Fruit fly (Drosophila melanogaster) whole organism: ENCODE measurements around the gene NaPi-III.

Experiments
- CG8478 ChIP-seq: fragments of >200 bp; optimal IDR thresholded peaks from 2 replicates; lab custom pipeline; 2018; ENCODE audit warnings: inconsistent platforms
- Dll ChIP-seq: fragments of >200 bp; optimal IDR thresholded peaks from 2 replicates; lab custom pipeline; 2017
- EcR ChIP-seq, 2 experiments: fragments of >200 bp; optimal IDR thresholded peaks; 2 replicates each; lab custom pipeline; 2017; ENCODE audit warnings: missing biosample characterization in 2 of 2, missing genetic modification characterization in 2 of 2, missing genetic modification reagents in 2 of 2
- pan ChIP-seq: fragments of >200 bp; optimal IDR thresholded peaks from 2 replicates; lab custom pipeline; 2017
- psq ChIP-seq: fragments of >200 bp; optimal IDR thresholded peaks from 2 replicates; lab custom pipeline; 2017
- usp ChIP-seq: fragments of >200 bp; optimal IDR thresholded peaks from 2 replicates; lab custom pipeline; 2017; ENCODE audit warnings: missing biosample characterization, missing genetic modification characterization, mixed read lengths

The NaPi-III gene

DNA sequence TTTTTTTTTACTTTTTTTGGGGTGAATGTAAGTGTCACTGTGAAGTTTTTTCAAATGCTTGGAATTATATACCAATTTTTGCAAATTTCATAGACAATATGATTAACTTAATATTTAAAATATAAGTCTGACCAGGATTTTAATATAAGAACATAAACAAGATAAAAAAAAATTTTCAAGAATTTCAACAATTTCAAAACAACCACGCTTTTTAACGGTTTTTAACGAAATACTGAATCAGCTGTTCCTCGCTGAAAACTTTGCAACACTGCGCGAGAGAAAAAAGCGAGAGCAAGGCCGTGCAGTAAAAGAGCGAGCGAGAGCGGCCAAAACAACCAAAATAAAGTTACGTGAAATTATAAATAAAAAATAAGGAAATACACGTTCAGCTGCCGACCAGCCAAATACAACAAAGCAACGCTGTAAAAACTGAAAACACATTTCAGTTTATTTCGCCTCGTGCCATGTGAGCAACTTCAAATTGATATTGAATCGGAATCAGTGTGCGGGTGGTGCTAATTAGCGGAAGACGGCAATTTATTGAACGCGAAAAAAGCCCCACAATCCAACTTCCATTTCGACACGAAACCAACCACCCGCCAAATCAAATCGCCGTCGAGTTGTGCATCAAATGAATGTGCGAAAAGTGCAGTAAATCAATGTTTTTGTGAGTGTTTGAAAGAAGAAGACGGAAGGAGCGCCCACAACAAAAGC, 26.8 kb upstream of the NaPi-III start, which contains the start of the genes CG46439, Iyd and CG33947:
TSS of gene CG46439 (minus strand) at position 51 of the 714 bp plus-strand sequence.
TSS of gene Iyd (minus strand) at position 51 of the 714 bp plus-strand sequence.
TSS of gene CG33947 (plus strand) at position 302 of the 714 bp plus-strand sequence.
- TF ChIP-seq psq (lab: Kevin White, UChicago): no peak
- no peak for TF ChIP-seq Dll (lab: Kevin White, UChicago)
- TF ChIP-seq pan (lab: Kevin White, UChicago): no peak
- TF ChIP-seq EcR (GFP tag; optimal IDR thresholded peaks at IDR 0.05; lab: Kevin White, UChicago): no peak
- TF ChIP-seq CG8478 (lab: Kevin White, UChicago): no peak

DNA sequence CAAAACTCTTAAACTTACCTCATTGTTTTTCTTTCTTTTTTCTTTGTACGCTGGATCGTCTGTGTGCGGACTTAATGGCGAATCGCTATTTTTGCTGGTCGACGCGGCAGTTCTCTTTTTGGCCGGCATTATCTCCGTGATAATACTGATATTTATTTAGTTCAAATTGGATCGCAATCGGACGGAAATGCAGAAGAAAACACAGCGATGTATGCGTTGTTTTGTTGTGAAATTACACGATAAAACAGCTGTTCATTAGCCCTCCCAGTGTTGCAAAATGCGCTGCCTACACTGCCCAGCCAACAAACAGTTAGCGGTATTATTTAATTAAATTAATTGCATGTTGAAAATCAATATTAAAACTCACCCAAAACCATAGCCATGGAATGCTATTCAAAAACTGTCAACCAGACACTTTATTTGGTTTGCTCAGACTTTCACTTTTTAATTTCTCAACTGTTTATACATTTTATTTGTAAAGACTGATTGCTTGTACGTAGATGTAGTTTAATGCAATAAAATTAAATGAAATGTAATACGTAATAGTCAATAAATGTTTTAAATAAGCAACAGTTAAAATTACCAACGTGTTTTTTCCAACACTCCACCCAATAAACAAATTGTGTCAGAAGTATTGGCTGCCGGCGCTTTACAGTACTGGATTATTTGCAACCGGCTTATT, 25.0 kb upstream of the NaPi-III start, which contains the start of the genes Irbp18 and APP-BP1:
TSS of gene Irbp18 (minus strand) at position 205 of the 682 bp plus-strand sequence.
TSS of gene APP-BP1 (plus strand) at position 431 of the 682 bp plus-strand sequence.
- TF ChIP-seq psq (lab: Kevin White, UChicago): no peak
- no peak for TF ChIP-seq pan (lab: Kevin White, UChicago)
- no peak for TF ChIP-seq usp (GFP tag; lab: Kevin White, UChicago)

DNA sequence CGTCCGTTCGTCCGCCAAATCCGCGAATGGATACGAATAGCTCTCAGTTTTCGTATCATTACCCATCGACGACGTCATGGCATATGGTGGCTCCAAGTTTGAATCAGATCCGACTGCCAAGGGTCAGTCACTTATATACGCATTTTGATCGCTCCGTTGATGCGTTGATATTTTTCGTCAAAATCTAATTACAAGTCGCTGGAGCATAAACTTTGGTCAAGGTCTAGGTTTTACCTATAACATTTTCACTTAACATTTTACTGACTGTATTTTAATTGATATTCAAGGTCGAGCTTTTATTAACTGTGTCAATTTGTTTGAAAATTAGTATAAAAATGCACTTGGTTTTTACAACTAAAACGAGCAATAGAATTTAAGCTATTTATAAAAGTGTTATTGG, 21.6 kb upstream of the NaPi-III start, which contains the start of gene Elo68beta:
TSS of gene Elo68beta (minus strand) at position 101 of the 400 bp plus-strand sequence.
- no peak for TF ChIP-seq Dll (lab: Kevin White, UChicago)
- TF ChIP-seq usp (GFP tag; lab: Kevin White, UChicago): no peak
- no peak for TF ChIP-seq CG8478 (lab: Kevin White, UChicago)
- no peak for TF ChIP-seq pan (lab: Kevin White, UChicago)
- TF ChIP-seq EcR (GFP tag; optimal IDR thresholded peaks at IDR 0.05; lab: Kevin White, UChicago): no peak
- no peak for TF ChIP-seq psq (lab: Kevin White, UChicago)

DNA sequence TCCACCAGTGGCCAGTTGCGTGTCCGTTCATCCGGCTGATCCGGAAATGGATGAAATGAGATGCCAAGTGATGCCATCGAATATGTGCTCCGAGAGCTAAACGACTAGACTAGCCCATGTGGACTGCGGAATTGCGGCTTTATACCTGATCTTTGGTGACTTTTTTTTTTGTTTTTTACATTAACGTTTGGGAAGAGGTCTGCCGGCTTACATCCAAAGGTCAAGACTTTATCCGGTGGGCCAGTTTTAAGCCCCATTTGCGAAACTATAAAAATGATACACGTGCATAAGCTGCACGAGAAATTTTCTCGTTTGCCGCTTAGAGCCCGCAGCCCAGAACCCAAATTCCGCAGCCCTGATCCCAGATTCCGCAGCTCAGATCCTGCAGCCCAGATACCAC, 20.2 kb upstream of the NaPi-III start, which contains the start of gene Elo68alpha:
TSS of gene Elo68alpha (minus strand) at position 101 of the 400 bp plus-strand sequence.
- TF ChIP-seq Dll (lab: Kevin White, UChicago) (no peak), CG8478 (lab: Kevin White, UChicago) (no peak), psq (lab: Kevin White, UChicago) (no peak), pan (lab: Kevin White, UChicago) (no peak), EcR (GFP tag; optimal IDR thresholded peaks at IDR 0.05; lab: Kevin White, UChicago) (no peak)

DNA sequence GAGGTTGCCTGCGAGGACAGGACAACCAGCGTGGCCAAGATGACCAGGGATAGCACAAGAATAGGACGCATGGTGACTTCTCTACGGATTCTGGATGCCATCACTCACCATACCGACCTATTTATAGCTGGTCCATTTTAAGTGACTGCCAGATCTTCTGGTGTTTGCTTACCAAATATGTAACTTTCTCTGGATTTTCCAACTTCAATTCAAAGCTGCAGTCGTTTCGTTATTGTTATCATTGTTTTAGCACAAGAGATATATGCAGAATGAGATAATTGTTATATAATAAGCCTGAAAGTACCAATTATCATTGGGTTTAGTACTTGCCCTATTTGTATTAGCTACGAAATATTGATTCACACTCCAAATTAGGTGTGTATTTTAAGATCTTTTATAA, 19.4 kb upstream of the NaPi-III start, which contains the start of gene CG32071:
TSS of gene CG32071 (minus strand) at position 101 of the 400 bp plus-strand sequence.
- TF ChIP-seq Dll (lab: Kevin White, UChicago) (no peak), pan (lab: Kevin White, UChicago) (no peak)

DNA sequence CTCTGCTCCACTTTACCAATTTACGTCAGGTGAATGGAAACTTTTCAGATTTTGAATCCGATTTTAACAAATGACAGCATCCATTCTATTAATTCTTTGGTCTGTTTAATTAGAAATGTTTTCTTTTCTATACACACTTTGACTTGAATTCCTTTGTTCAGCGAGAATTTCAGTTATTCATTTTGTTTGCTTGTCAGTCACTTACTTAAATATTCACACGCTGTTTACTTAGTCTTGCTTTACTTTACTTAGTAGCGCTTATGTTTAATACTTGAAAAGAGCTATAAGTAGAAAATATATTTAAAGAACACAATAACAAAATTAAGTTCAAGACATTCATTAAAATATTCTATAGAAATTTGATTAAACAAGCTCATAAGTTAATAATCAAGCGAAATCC, 15.7 kb upstream of the NaPi-III start, which contains the start of gene CG32073:
TSS of gene CG32073 (minus strand) at position 151 of the 400 bp plus-strand sequence.
- TF ChIP-seq CG8478 (lab: Kevin White, UChicago) (no peak), usp (GFP tag; lab: Kevin White, UChicago) (no peak), pan (lab: Kevin White, UChicago) (no peak), EcR (GFP tag; optimal IDR thresholded peaks at IDR 0.05; lab: Kevin White, UChicago) (no peak), Dll (lab: Kevin White, UChicago) (no peak), psq (lab: Kevin White, UChicago) (no peak)

DNA sequence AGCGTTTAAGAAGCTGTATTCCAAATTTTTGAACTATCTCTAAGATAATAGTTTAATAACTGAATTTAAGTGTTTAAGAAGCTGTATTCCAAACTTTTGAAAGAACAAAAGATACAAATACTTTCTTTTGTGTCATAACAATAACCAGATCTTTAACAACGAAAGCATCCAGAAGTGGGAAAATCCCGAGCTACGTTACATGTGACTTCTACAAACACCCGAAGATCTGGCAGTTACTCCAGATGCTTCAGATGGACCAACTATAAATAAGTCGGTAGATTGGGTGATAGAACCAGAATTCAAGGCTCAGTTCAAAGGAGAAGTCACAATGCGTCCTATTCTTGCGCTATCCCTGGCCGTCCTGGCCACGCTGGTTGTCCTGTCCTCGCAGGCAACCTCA, 15.2 kb upstream of the NaPi-III start, which contains the start of gene CG12522:
TSS of gene CG12522 (plus strand) at position 301 of the 400 bp plus-strand sequence.
- no peak for TF ChIP-seq pan (lab: Kevin White, UChicago)
- no peak for TF ChIP-seq EcR (GFP tag; optimal IDR thresholded peaks at IDR 0.05; lab: Kevin White, UChicago)
- TF ChIP-seq Dll (lab: Kevin White, UChicago): no peak
- TF ChIP-seq usp (GFP tag; lab: Kevin White, UChicago): no peak
- TF ChIP-seq psq (lab: Kevin White, UChicago): no peak
- no peak for TF ChIP-seq CG8478 (lab: Kevin White, UChicago)

DNA sequence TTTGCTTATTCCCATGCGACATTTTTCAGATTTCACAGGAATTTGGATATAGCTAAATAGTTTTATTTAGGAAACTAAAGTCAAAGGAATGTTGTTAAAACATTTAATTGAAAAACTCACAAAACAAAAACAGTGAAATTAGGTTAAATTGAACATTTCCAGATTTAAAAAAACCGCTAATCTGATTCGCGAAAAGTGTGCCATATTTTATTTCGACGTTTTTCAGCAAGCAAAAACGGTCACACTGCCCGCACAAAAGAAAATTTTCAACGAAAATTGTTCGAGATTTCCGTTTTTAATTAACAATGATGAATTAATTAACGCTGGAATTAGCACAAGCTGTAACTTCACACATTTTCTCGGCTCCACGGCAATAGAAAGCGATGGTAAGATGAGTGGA, 13.7 kb upstream of the NaPi-III start, which contains the start of the genes CG34012 and emei:
TSS of gene CG34012 (minus strand) at position 52 of the 400 bp plus-strand sequence.
TSS of gene emei (plus strand) at position 237 of the 400 bp plus-strand sequence.
- TF ChIP-seq Dll (lab: Kevin White, UChicago) (no peak), CG8478 (lab: Kevin White, UChicago) (no peak), psq (lab: Kevin White, UChicago) (no peak), usp (GFP tag; lab: Kevin White, UChicago) (no peak), pan (lab: Kevin White, UChicago) (no peak), EcR (GFP tag; optimal IDR thresholded peaks at IDR 0.05; lab: Kevin White, UChicago) (no peak)

DNA sequence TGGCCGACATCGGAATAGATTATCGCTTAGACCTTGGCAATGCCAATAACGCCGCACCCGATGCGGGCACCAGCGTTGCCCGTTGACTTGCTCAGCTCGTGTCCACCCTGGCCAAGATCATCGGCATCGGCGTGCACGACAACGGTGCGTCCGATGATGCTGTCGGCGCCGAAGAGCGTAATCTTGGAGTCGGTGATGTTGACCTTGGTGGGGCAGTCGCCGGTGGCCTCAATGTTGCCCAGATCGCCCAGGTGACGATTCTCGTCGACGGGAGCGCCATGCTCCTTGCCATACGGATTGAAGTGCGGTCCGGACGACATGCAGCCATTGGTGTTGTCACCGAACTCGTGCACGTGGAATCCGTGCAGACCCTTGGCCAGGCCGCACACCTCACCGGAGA, 10.7 kb upstream of the NaPi-III start:
- no peak for TF ChIP-seq usp (GFP tag; lab: Kevin White, UChicago)
- TF ChIP-seq psq (lab: Kevin White, UChicago): no peak
- no peak for TF ChIP-seq CG8478 (lab: Kevin White, UChicago)
- TF ChIP-seq Dll (lab: Kevin White, UChicago): no peak
- TF ChIP-seq pan (lab: Kevin White, UChicago): no peak
- TF ChIP-seq EcR (GFP tag; optimal IDR thresholded peaks at IDR 0.05; lab: Kevin White, UChicago): no peak

DNA sequence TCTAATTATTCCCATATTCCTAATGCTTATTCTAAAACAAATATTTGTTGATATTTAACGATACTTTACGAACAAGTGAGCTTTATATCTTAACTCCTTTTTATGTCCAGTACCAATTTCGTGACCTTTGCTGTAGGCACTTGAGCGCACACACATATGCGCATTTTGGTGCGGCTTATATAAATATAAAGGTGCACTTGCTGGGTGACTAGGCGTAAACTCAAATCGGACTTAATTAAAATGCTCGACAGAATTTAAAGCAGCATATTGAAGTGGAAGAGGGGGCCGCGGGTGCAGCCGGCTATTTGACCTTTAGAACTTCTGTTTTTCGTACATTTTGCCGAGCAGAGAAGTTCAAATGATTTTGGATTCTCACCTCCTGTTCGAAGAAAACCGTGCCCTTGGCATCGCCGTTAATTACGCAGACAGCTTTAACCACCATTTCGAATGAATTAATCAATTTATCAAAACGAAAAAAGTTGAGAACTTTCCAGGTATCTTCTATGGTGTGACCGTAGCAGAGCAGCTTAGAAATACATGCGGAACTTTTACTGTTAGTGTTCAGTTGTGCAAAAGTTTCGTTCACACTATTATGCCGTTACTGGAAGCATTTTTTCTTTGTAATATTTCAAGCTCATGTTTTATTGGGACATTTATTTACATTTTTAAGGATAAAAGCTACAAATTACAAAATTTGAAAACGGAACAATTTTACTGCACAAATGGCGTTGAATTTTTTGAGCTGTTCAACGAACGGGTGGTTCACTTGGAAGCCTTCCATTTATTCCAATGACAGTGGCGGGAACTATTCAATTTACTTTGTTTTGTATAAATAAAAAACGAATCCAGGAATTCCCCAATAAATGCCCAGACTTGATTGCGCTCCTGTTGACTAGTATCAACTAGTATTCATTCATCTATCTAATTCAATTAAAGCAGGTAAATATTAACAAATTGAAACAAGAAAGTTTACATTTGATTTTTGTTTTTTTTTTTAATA, 9.7 kb upstream of the NaPi-III start, which contains the start of gene Sod1:
TSS of gene Sod1 (minus strand) at position 543 of the 1,000 bp plus-strand sequence.
- TF ChIP-seq CG8478 (lab: Kevin White, UChicago) (no peak), EcR (GFP tag; optimal IDR thresholded peaks at IDR 0.05; lab: Kevin White, UChicago) (no peak), pan (lab: Kevin White, UChicago) (no peak), usp (GFP tag; lab: Kevin White, UChicago) (no peak), Dll (lab: Kevin White, UChicago) (no peak), psq (lab: Kevin White, UChicago) (no peak)
